Fruit fly (Drosophila melanogaster) whole organism, prepupa: ENCODE measurements around the gene bun.

Experiments used
- CG11762 ChIP-seq: fragments of 200-800 bp; sonication (Bioruptor generic); optimal IDR thresholded peaks from 3 replicates; lab custom pipeline; 2016; ENCODE audit warnings: missing biosample characterization, missing genetic modification characterization; ENCODE audit not compliant: insufficient read depth
- CG16779 ChIP-seq: fragments of 200-800 bp; sonication (Bioruptor generic); optimal IDR thresholded peaks from 3 replicates; lab custom pipeline; 2017; ENCODE audit warnings: missing biosample characterization, mild to moderate bottlenecking, missing genetic modification characterization
- CG31627 ChIP-seq: fragments of 200-800 bp; sonication (Bioruptor generic); optimal IDR thresholded peaks from 3 replicates; lab custom pipeline; 2016; ENCODE audit warnings: missing biosample characterization, missing genetic modification characterization
- CG6854 ChIP-seq: fragments of 200-800 bp; sonication (Bioruptor generic); optimal IDR thresholded peaks from 2 replicates; lab custom pipeline; 2017; ENCODE audit warnings: missing biosample characterization, mild to moderate bottlenecking, missing genetic modification characterization
- CG8632 ChIP-seq: fragments of 200-800 bp; sonication (Bioruptor generic); optimal IDR thresholded peaks from 3 replicates; lab custom pipeline; 2016; ENCODE audit warnings: missing biosample characterization, missing genetic modification characterization
- Ets96B ChIP-seq: fragments of 200-800 bp; optimal IDR thresholded peaks from 2 replicates; lab custom pipeline; 2019; ENCODE audit warnings: missing biosample characterization, mild to moderate bottlenecking, missing genetic modification characterization, moderate library complexity
- OdsH ChIP-seq: fragments of 200-800 bp; sonication (Bioruptor generic); optimal IDR thresholded peaks from 3 replicates; lab custom pipeline; 2016; ENCODE audit warnings: missing biosample characterization, missing genetic modification characterization
- fkh ChIP-seq: fragments of 200-800 bp; sonication (Bioruptor generic); optimal IDR thresholded peaks from 3 replicates; lab custom pipeline; 2017; ENCODE audit warnings: missing biosample characterization, mild to moderate bottlenecking, missing genetic modification characterization, moderate library complexity
- vri ChIP-seq: fragments of 200-800 bp; sonication (Bioruptor generic); optimal IDR thresholded peaks from 3 replicates; lab custom pipeline; 2016; ENCODE audit warnings: missing biosample characterization, mild to moderate bottlenecking, missing genetic modification characterization

- TF ChIP-seq CG11762, result no peak
- TF ChIP-seq Ets96B (tag; lab: Kevin White, UChicago), result no peak
- peak; percentile 15 for TF ChIP-seq fkh (GFP tag; lab: Kevin White, UChicago)
- no peak for TF ChIP-seq CG8632 (GFP tag; lab: Kevin White, UChicago)
- TF ChIP-seq CG6854, result no peak
- no peak for TF ChIP-seq OdsH (GFP tag; lab: Kevin White, UChicago)
- no peak for TF ChIP-seq CG31627 (GFP tag; lab: Kevin White, UChicago)
- no peak for TF ChIP-seq vri
- no peak for TF ChIP-seq CG16779 (tag; lab: Kevin White, UChicago)
Measured at dm6 chr2L:12464065-12464464, 82.3 kb downstream of the bun start.
